Fruit fly (Drosophila melanogaster): ENCODE data around the gene CG13998.

The CG13998 gene

dm6 chr2L:5972005-5972404 lies 15.4 kb upstream of the CG13998 start (continued):
- TF ChIP-seq CG7745 (tag; optimal IDR thresholded peaks at IDR 0.05) (no peak), lab (GFP tag; optimal IDR thresholded peaks at IDR 0.05) (peak; percentile 63), CG7372 (GFP tag; IDR thresholded peaks at IDR 0.05) (peak; percentile 33; the same call in 1 of the 2 replicates), abd-A (tag; optimal IDR thresholded peaks at IDR 0.05) (no peak), CG5245 (GFP tag; optimal IDR thresholded peaks at IDR 0.05) (no peak), Bdp1 (GFP tag; optimal IDR thresholded peaks at IDR 0.05) (no peak), NK7.1 (GFP tag; optimal IDR thresholded peaks at IDR 0.05) (no peak), grn (GFP tag; optimal IDR thresholded peaks at IDR 0.05) (no peak), CG9797 (GFP tag; optimal IDR thresholded peaks at IDR 0.05) (no peak), pfk (GFP tag; optimal IDR thresholded peaks at IDR 0.05) (no peak), zfh1 (GFP tag; IDR thresholded peaks at IDR 0.05) (peak; percentile 70), chif (GFP tag; optimal IDR thresholded peaks at IDR 0.05) (peak in 1 of 2 experiments; percentile 40), fd102C (GFP tag; optimal IDR thresholded peaks at IDR 0.05) (no peak), Drgx (GFP tag; IDR thresholded peaks at IDR 0.05) (no peak), insv (GFP tag; optimal IDR thresholded peaks at IDR 0.05) (no peak), Doc2 (GFP tag; IDR thresholded peaks at IDR 0.05) (no peak; the same call in 1 of the 2 replicates), CG15479 (GFP tag; optimal IDR thresholded peaks at IDR 0.05) (no peak), CG8290 (GFP tag; optimal IDR thresholded peaks at IDR 0.05) (no peak), CG8290 (tag; optimal IDR thresholded peaks at IDR 0.05) (peak in 1 of 2 experiments; percentile 60), CG31388 (GFP tag; optimal IDR thresholded peaks at IDR 0.05) (no peak), CG8924 (tag; optimal IDR thresholded peaks at IDR 0.05) (no peak), CG7963 (GFP tag; IDR thresholded peaks at IDR 0.05; ENCODE audit: partially characterized antibody) (no peak), CG11093 (GFP tag; IDR thresholded peaks at IDR 0.05) (0 out of 3 replicates have a peak, but pooled peaks have one; percentile 31), CG13287 (GFP tag; IDR thresholded peaks at IDR 0.05; ENCODE audit: partially characterized antibody) (no peak), CG7928 (GFP tag; optimal IDR thresholded peaks at IDR 0.05) (no peak), CG2678 (tag; optimal IDR thresholded peaks at IDR 0.05) (peak; percentile 34), Usf (GFP tag; optimal IDR thresholded peaks at IDR 0.05) (no peak), ERR (GFP tag; optimal IDR thresholded peaks at IDR 0.05) (no peak), ind (GFP tag; optimal IDR thresholded peaks at IDR 0.05) (no peak), CG7357 (GFP tag; IDR thresholded peaks at IDR 0.05) (no peak), Elba2 (GFP tag; optimal IDR thresholded peaks at IDR 0.05) (no peak), ac (GFP tag; optimal IDR thresholded peaks at IDR 0.05) (no peak), CG17829 (tag; optimal IDR thresholded peaks at IDR 0.05) (no peak), gt (GFP tag; IDR thresholded peaks at IDR 0.05) (no peak), bcd (GFP tag; optimal IDR thresholded peaks at IDR 0.05) (peak; percentile 29), schlank (tag; optimal IDR thresholded peaks at IDR 0.05) (no peak), bigmax (GFP tag; optimal IDR thresholded peaks at IDR 0.05) (no peak), fru (optimal IDR thresholded peaks at IDR 0.05) (no peak), odd (GFP tag; optimal IDR thresholded peaks at IDR 0.05) (no peak), az2 (GFP tag; optimal IDR thresholded peaks at IDR 0.05) (peak; percentile 16), CG2889 (GFP tag; IDR thresholded peaks at IDR 0.05) (no peak), Dll (GFP tag; IDR thresholded peaks at IDR 0.05; ENCODE audit: partially characterized antibody) (no peak), Nf-YB (GFP tag; optimal IDR thresholded peaks at IDR 0.05) (no peak), lbe (GFP tag; optimal IDR thresholded peaks at IDR 0.05) (peak; percentile 61), hbn (GFP tag; IDR thresholded peaks at IDR 0.05; ENCODE audit: partially characterized antibody) (no peak), Eip74EF (GFP tag; optimal IDR thresholded peaks at IDR 0.05) (no peak), CG33557 (GFP tag; optimal IDR thresholded peaks at IDR 0.05) (no peak), CG12071 (GFP tag; optimal IDR thresholded peaks at IDR 0.05) (no peak), Tbp (GFP tag; optimal IDR thresholded peaks at IDR 0.05) (no peak), ftz-f1 (GFP tag; optimal IDR thresholded peaks at IDR 0.05) (no peak), CG15696 (tag; optimal IDR thresholded peaks at IDR 0.05) (no peak), ttk (GFP tag; IDR thresholded peaks at IDR 0.05) (peak; percentile 39; the same call in 1 of the 2 replicates)

Measured in whole organism, embryonic.